Fruit fly (Drosophila melanogaster): ENCODE data around the gene CG34177.
A peak's percentile ranks its signal among the peaks of the same experiment; 100 is the strongest.

Gene CG34177

dm6 chr2L:4403013-4403604, 30.6 kb upstream of the CG34177 start, which contains the start of gene Dim1 (continued):
- TF ChIP-seq vfl (GFP tag; optimal IDR thresholded peaks at IDR 0.05) (no peak), p53 (GFP tag; optimal IDR thresholded peaks at IDR 0.05) (peak; percentile 17), br (optimal IDR thresholded peaks at IDR 0.05) (no peak), Dbx (GFP tag; IDR thresholded peaks at IDR 0.05) (no peak), NfI (GFP tag; optimal IDR thresholded peaks at IDR 0.05) (peak; percentile 70), CG32532 (GFP tag; IDR thresholded peaks at IDR 0.05) (no peak), CG7271 (tag; optimal IDR thresholded peaks at IDR 0.05) (no peak), mam (GFP tag; optimal IDR thresholded peaks at IDR 0.05) (no peak), CG6765 (GFP tag; optimal IDR thresholded peaks at IDR 0.05) (peak; percentile 37), CG2129 (GFP tag; IDR thresholded peaks at IDR 0.05; ENCODE audit: partially characterized antibody) (no peak), CG12104 (GFP tag; optimal IDR thresholded peaks at IDR 0.05) (peak; percentile 19), Med (GFP tag) (peak; percentile 94), prd (optimal IDR thresholded peaks at IDR 0.05) (no peak), prd (GFP tag; IDR thresholded peaks at IDR 0.05) (no peak), CG4360 (GFP tag; IDR thresholded peaks at IDR 0.05) (no peak), unpg (GFP tag; optimal IDR thresholded peaks at IDR 0.05) (no peak), Spps (tag; optimal IDR thresholded peaks at IDR 0.05) (no peak), CG10147 (GFP tag; optimal IDR thresholded peaks at IDR 0.05) (no peak), onecut (GFP tag; IDR thresholded peaks at IDR 0.05) (no peak), CG6683 (GFP tag; optimal IDR thresholded peaks at IDR 0.05) (no peak), pho (GFP tag; optimal IDR thresholded peaks at IDR 0.05) (no peak), CG12391 (tag; optimal IDR thresholded peaks at IDR 0.05) (no peak), CG1603 (tag; optimal IDR thresholded peaks at IDR 0.05) (no peak), disco-r (GFP tag; optimal IDR thresholded peaks at IDR 0.05) (no peak), CG6813 (GFP tag; optimal IDR thresholded peaks at IDR 0.05) (no peak), CG17912 (GFP tag; optimal IDR thresholded peaks at IDR 0.05) (no peak), Gug (GFP tag; IDR thresholded peaks at IDR 0.05) (no peak), sqz (GFP tag; optimal IDR thresholded peaks at IDR 0.05) (no peak), CG13775 (GFP tag; optimal IDR thresholded peaks at IDR 0.05) (peak; percentile 31), pan (optimal IDR thresholded peaks at IDR 0.05) (no peak), pan (GFP tag; optimal IDR thresholded peaks at IDR 0.05 in 1 of 2, IDR thresholded peaks at IDR 0.05 in 1 of 2) (no peak), CG10431 (GFP tag; optimal IDR thresholded peaks at IDR 0.05) (no peak), MBD-R2 (GFP tag; IDR thresholded peaks at IDR 0.05) (peak; percentile 78), btn (GFP tag; optimal IDR thresholded peaks at IDR 0.05) (no peak), CG6254 (GFP tag; optimal IDR thresholded peaks at IDR 0.05) (no peak), CG11695 (GFP tag; IDR thresholded peaks at IDR 0.05) (no peak), Usf (GFP tag; optimal IDR thresholded peaks at IDR 0.05) (no peak), sisA (GFP tag; IDR thresholded peaks at IDR 0.05) (no peak), CG7556 (GFP tag; optimal IDR thresholded peaks at IDR 0.05) (no peak), CG11085 (GFP tag; IDR thresholded peaks at IDR 0.05) (no peak), Rx (GFP tag; IDR thresholded peaks at IDR 0.05) (no peak), fd102C (GFP tag; optimal IDR thresholded peaks at IDR 0.05) (no peak), jigr1 (GFP tag; IDR thresholded peaks at IDR 0.05) (no peak), Nf-YA (GFP tag; IDR thresholded peaks at IDR 0.05) (no peak), CG15696 (tag; optimal IDR thresholded peaks at IDR 0.05) (no peak), emc (GFP tag; optimal IDR thresholded peaks at IDR 0.05) (no peak), pzg (GFP tag; optimal IDR thresholded peaks at IDR 0.05) (peak; percentile 52), CG7987 (GFP tag; optimal IDR thresholded peaks at IDR 0.05) (peak; percentile 56), CG18764 (GFP tag; optimal IDR thresholded peaks at IDR 0.05) (no peak), MESR4 (GFP tag; optimal IDR thresholded peaks at IDR 0.05) (peak; percentile 69), CG9876 (GFP tag; optimal IDR thresholded peaks at IDR 0.05) (no peak), sna (GFP tag; IDR thresholded peaks at IDR 0.05; ENCODE audit: partially characterized antibody) (peak; percentile 78)

All from whole organism, embryonic.